Worm (Caenorhabditis elegans) whole organism, L3 larva: ENCODE results near the gene nhr-91.

Experiments used
- R02D3.7 ChIP-seq: fragments of 150-350 bp; optimal IDR thresholded peaks from 2 replicates; lab custom pipeline; 2014; ENCODE audit warnings: missing biosample characterization, missing genetic modification characterization
- ama-1 ChIP-seq: fragments of 150-350 bp; optimal IDR thresholded peaks from 2 replicates; lab custom pipeline; 2018
- ceh-82 ChIP-seq: fragments of 150-350 bp; optimal IDR thresholded peaks from 2 replicates; lab custom pipeline; 2014; ENCODE audit warnings: missing biosample characterization, missing genetic modification characterization
- elt-2 ChIP-seq: sonication (generic microtip); optimal IDR thresholded peaks from 2 replicates; lab custom pipeline; 2016; ENCODE audit warnings: missing genetic modification reagents, mild to moderate bottlenecking, missing genetic modification characterization, missing compliant biosample characterization
- mml-1 ChIP-seq: fragments of 150-350 bp; sonication (generic microtip); optimal IDR thresholded peaks from 3 replicates; lab custom pipeline; 2014; ENCODE audit warnings: missing biosample characterization, missing genetic modification characterization
- nhr-76 ChIP-seq: fragments of 150-350 bp; sonication (generic microtip); optimal IDR thresholded peaks from 5 replicates; lab custom pipeline; 2014; ENCODE audit warnings: missing biosample characterization, missing genetic modification characterization
- pqm-1 ChIP-seq: fragments of 150-350 bp; optimal IDR thresholded peaks from 2 replicates; lab custom pipeline; 2017; ENCODE audit warnings: missing biosample characterization, missing genetic modification characterization, inconsistent platforms
- sea-2 ChIP-seq: fragments of 150-350 bp; sonication (generic microtip); optimal IDR thresholded peaks from 4 replicates; lab custom pipeline; 2014; ENCODE audit warnings: missing biosample characterization, missing genetic modification reagents, missing genetic modification characterization
- skn-1 ChIP-seq: fragments of 150-350 bp; optimal IDR thresholded peaks from 2 replicates; lab custom pipeline; 2014; ENCODE audit warnings: missing biosample characterization, missing genetic modification characterization

DNA sequence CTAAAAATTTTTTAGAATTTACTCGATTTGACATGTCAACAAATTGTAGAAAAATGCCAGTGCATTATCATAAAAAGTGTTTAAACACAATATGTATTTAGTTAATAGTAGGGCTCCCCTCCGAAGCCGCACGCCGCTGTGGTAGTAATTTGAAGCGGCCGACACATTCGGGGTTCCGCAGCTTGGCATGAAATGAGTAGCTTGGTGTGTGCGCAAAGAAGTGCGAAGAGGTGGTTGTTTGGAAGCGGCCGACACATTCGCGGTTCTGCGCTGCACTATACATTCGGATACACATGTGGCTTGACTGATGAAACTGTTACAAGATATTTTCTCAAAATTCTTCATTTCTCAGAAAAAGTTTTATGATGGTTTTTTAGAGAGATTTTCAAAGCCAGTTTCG lies 23.6 kb upstream of the nhr-91 start:
- TF ChIP-seq mml-1 (tag; lab: Kevin White, UChicago) (no peak), elt-2 (no peak), nhr-76 (tag; lab: Kevin White, UChicago) (no peak), skn-1 (tag; lab: Kevin White, UChicago) (no peak), ceh-82 (no peak), sea-2 (GFP tag; lab: Kevin White, UChicago) (no peak), ama-1 (lab: Kevin White, UChicago) (no peak), R02D3.7 (tag; lab: Kevin White, UChicago) (no peak), pqm-1 (tag; lab: Kevin White, UChicago) (no peak)
